Worm (Caenorhabditis elegans) whole organism, L3 larva: ENCODE results near the gene irld-33.

ENCODE experiments used
- ceh-82 ChIP-seq: fragments of 150-350 bp; optimal IDR thresholded peaks from 2 replicates; lab custom pipeline; 2014; ENCODE audit warnings: missing biosample characterization, missing genetic modification characterization
- ceh-9 ChIP-seq: sonication (generic microtip); optimal IDR thresholded peaks from 2 replicates; lab custom pipeline; 2018; ENCODE audit warnings: missing biosample characterization, missing genetic modification characterization
- mdl-1 ChIP-seq: fragments of 150-350 bp; optimal IDR thresholded peaks from 2 replicates; lab custom pipeline; 2014; ENCODE audit warnings: missing biosample characterization, missing genetic modification characterization
- nfya-1 ChIP-seq: sonication (generic microtip); optimal IDR thresholded peaks from 2 replicates; lab custom pipeline; 2017; ENCODE audit warnings: missing genetic modification characterization, mild to moderate bottlenecking, missing compliant biosample characterization, antibody characterized with exemption, moderate library complexity; ENCODE audit not compliant: insufficient read depth
- nhr-28 ChIP-seq: fragments of 150-350 bp; optimal IDR thresholded peaks from 2 replicates; lab custom pipeline; 2014; ENCODE audit warnings: missing biosample characterization, missing genetic modification characterization
- pha-4 ChIP-seq: fragments of 150-350 bp; optimal IDR thresholded peaks from 2 replicates; lab custom pipeline; 2014; ENCODE audit warnings: missing biosample characterization, missing genetic modification reagents, missing genetic modification characterization
- snpc-4 ChIP-seq: fragments of 150-350 bp; optimal IDR thresholded peaks from 2 replicates; lab custom pipeline; 2014; ENCODE audit warnings: missing biosample characterization, missing genetic modification characterization
- tbx-2 ChIP-seq: sonication (generic microtip); optimal IDR thresholded peaks from 2 replicates; lab custom pipeline; 2016; ENCODE audit warnings: mild to moderate bottlenecking, missing genetic modification characterization, missing compliant biosample characterization
- zag-1 ChIP-seq: fragments of 150-350 bp; optimal IDR thresholded peaks from 2 replicates; lab custom pipeline; 2014; ENCODE audit warnings: missing biosample characterization, missing genetic modification characterization
- ztf-11 ChIP-seq: fragments of 150-350 bp; optimal IDR thresholded peaks from 2 replicates; lab custom pipeline; 2014; ENCODE audit warnings: missing biosample characterization, missing genetic modification characterization

DNA sequence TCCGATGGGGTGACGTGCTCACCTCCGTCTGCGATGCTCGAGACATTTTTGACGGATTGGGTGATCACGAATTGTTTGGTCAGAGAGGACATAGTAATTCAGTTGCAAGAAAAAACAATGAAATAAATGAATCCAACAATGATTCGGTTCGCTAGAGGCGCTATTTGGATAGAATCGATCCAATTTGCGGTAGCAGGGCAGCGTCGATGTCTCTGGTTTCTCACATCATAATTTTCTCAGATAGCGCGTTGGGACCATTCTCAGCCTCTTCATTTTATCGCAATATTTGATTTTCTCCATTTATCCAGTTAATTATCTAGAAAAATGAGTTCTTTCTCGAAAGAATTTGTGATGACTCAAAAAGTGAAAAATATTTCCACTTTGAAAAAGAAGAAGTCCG, 32.5 kb upstream of the irld-33 start, which contains the start of gene sdz-18:
- TF ChIP-seq ztf-11 (tag; lab: Kevin White, UChicago): no peak
- TF ChIP-seq nfya-1 (tag; lab: Kevin White, UChicago): no peak
- TF ChIP-seq pha-4 (tag; lab: Kevin White, UChicago): no peak
- no peak for TF ChIP-seq zag-1
- TF ChIP-seq nhr-28 (tag; lab: Kevin White, UChicago): no peak
- TF ChIP-seq ceh-82 (tag; lab: Kevin White, UChicago): no peak
- TF ChIP-seq snpc-4: no peak
- TF ChIP-seq ceh-9: no peak
- no peak for TF ChIP-seq tbx-2 (tag; lab: Kevin White, UChicago)
- TF ChIP-seq mdl-1: no peak
